Fruit fly (Drosophila melanogaster) whole organism, embryonic: Measurements from ENCODE around the gene CG17572.
A peak's percentile ranks its signal among the peaks of the same experiment; 100 is the strongest.

Source experiments
- CG32767 ChIP-seq: fragments of 200-800 bp; sonication (Bioruptor generic); IDR thresholded peaks from 2 replicates; pipeline ENCODE4 v1.3.6; 2022; ENCODE audit warnings: missing biosample characterization, missing genetic modification characterization
- Fer1 ChIP-seq: fragments of 200-800 bp; sonication (Bioruptor generic); optimal IDR thresholded peaks from 2 replicates; lab custom pipeline; 2017; ENCODE audit warnings: missing biosample characterization, mild to moderate bottlenecking, missing genetic modification characterization
- crol ChIP-seq: fragments of 200-800 bp; sonication (Bioruptor generic); IDR thresholded peaks from 2 replicates; pipeline ENCODE4 v1.3.6; 2022; ENCODE audit warnings: missing biosample characterization, missing genetic modification characterization
- hkb ChIP-seq, 2 experiments: fragments of 200-800 bp in 1 of 2; fragments of >200 bp in 1 of 2; sonication (Bioruptor generic) in 1 of 2; IDR thresholded peaks in 1 of 2; optimal IDR thresholded peaks in 1 of 2; 2 replicates each; pipeline versions ENCODE4 v1.3.6 to Lab custom; 2017 to 2022; ENCODE audit warnings: missing biosample characterization in 1 of 2, missing genetic modification characterization in 1 of 2
- schlank ChIP-seq: fragments of 200-800 bp; sonication (Bioruptor generic); optimal IDR thresholded peaks from 2 replicates; lab custom pipeline; 2018; ENCODE audit warnings: missing biosample characterization, mild to moderate bottlenecking, missing genetic modification characterization

DNA sequence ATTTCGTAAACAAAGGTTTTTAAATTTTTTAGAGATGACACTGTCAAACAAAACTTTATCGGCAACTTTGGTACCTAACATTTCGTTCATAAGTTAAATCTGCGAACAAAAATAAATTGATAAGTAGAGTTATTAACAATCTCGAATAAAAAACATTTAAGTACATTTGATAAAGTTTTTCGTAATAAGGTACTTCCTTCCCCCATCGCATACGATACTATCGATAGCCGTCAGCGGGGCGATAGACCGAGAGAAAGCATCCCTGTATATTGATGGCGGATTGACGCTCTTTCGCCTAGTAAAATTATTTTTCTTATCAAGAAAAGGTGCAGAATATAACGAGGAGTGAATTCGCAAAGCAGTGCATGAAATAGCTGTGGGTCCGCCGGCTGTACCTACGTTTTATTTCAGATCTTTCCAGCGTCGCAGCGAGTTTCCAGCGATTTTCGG lies 28.8 kb downstream of the CG17572 start, which contains the start of the genes Ttc19 and Acn:
- TF ChIP-seq CG32767 (GFP tag; lab: Robert Waterston, UW), result peak; percentile 50
- TF ChIP-seq crol, result peak; percentile 45
- no peak for TF ChIP-seq hkb (optimal IDR thresholded peaks at IDR 0.05; lab: Kevin White, UChicago)
- TF ChIP-seq hkb (GFP tag; IDR thresholded peaks at IDR 0.05; lab: Robert Waterston, UW), result peak; percentile 84
- TF ChIP-seq Fer1 (GFP tag; lab: Kevin White, UChicago), result peak; percentile 75
- TF ChIP-seq schlank, result peak; percentile 62
